Worm (Caenorhabditis elegans): ENCODE data around the gene eat-4.

The eat-4 gene

DNA sequence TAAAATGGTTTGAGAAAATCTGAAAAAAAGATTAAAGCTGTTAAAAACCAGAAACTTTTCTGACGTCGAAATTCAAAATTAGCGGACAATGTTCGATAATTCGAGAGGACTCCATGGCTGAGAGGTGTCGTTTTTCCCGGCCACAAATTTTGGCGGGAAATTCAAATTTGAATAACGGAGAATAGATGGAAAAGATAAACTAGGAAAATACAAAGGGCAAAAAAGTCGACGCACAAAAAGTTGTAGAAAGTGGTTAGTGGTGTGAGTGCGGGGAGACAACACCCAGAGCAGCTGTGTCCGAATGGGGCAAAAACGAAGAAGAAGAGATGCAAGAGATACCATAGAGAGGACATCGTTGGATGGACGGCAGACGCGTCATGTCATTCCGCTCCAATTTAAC lies 54.4 kb downstream of the eat-4 start, which contains the start of gene cls-3:
cls-3 (minus strand) TSS at position 19 of the 400 bp plus-strand sequence.
- TF ChIP-seq lin-15B (tag; optimal IDR thresholded peaks at IDR 0.05) (no peak), dpl-1 (GFP tag; optimal IDR thresholded peaks at IDR 0.05) (peak; percentile 88 to 92 (median 90)), sup-37 (GFP tag; optimal IDR thresholded peaks at IDR 0.05) (no peak), jun-1 (tag; optimal IDR thresholded peaks at IDR 0.05) (no peak), tbx-2 (tag; optimal IDR thresholded peaks at IDR 0.05) (peak; percentile 25), unc-30 (tag; optimal IDR thresholded peaks at IDR 0.05) (no peak), mef-2 (tag; optimal IDR thresholded peaks at IDR 0.05) (no peak), ceh-63 (GFP tag; optimal IDR thresholded peaks at IDR 0.05) (no peak), lin-14 (GFP tag; optimal IDR thresholded peaks at IDR 0.05) (peak; percentile 68), pax-3 (tag; optimal IDR thresholded peaks at IDR 0.05) (no peak), tlp-1 (tag; optimal IDR thresholded peaks at IDR 0.05) (no peak), skn-1 (tag; optimal IDR thresholded peaks at IDR 0.05) (no peak), nhr-237 (tag; optimal IDR thresholded peaks at IDR 0.05) (no peak), egl-13 (tag; optimal IDR thresholded peaks at IDR 0.05) (peak; percentile 13), ceh-8 (GFP tag; optimal IDR thresholded peaks at IDR 0.05) (peak; percentile 52), efl-1 (optimal IDR thresholded peaks at IDR 0.05) (peak; percentile 94 to 96), efl-1 (GFP tag; optimal IDR thresholded peaks at IDR 0.05 in 1 of 2) (peak; percentile 88 to 99), snpc-4 (tag; optimal IDR thresholded peaks at IDR 0.05) (no peak), nhr-77 (tag; optimal IDR thresholded peaks at IDR 0.05) (no peak), nhr-19 (GFP tag; conservative IDR thresholded peaks at IDR 0.05) (peak; percentile 53), C04F5.9 (tag; optimal IDR thresholded peaks at IDR 0.05) (no peak), aly-2 (tag; optimal IDR thresholded peaks at IDR 0.05) (no peak), fkh-8 (tag; optimal IDR thresholded peaks at IDR 0.05) (no peak), efl-3 (GFP tag; optimal IDR thresholded peaks at IDR 0.05) (no peak), lin-13 (GFP tag; optimal IDR thresholded peaks at IDR 0.05) (peak; percentile 59), hpl-2 (GFP tag; optimal IDR thresholded peaks at IDR 0.05) (no peak), lsy-2 (tag; optimal IDR thresholded peaks at IDR 0.05) (peak; percentile 61 to 76), nhr-71 (tag; optimal IDR thresholded peaks at IDR 0.05) (peak; percentile 81), nhr-28 (tag; optimal IDR thresholded peaks at IDR 0.05) (no peak), ceh-88 (GFP tag; IDR thresholded peaks at IDR 0.05) (no peak), lin-35 (GFP tag; optimal IDR thresholded peaks at IDR 0.05) (peak; percentile 88 to 92), alr-1 (tag; optimal IDR thresholded peaks at IDR 0.05; ENCODE audit: borderline replicate concordance) (no peak), fkh-4 (tag; optimal IDR thresholded peaks at IDR 0.05; ENCODE audit: borderline replicate concordance) (peak; percentile 5), snu-23 (GFP tag; optimal IDR thresholded peaks at IDR 0.05) (peak; percentile 61), blmp-1 (tag; optimal IDR thresholded peaks at IDR 0.05) (no peak), aha-1 (tag; optimal IDR thresholded peaks at IDR 0.05) (no peak), lin-39 (tag; optimal IDR thresholded peaks at IDR 0.05) (peak; percentile 26), fos-1 (tag; optimal IDR thresholded peaks at IDR 0.05) (no peak), nhr-11 (tag; optimal IDR thresholded peaks at IDR 0.05) (no peak), C34B4.2 (tag; optimal IDR thresholded peaks at IDR 0.05) (no peak), Y116A8C.19 (tag; optimal IDR thresholded peaks at IDR 0.05; ENCODE audit: borderline replicate concordance) (no peak), lir-3 (tag; optimal IDR thresholded peaks at IDR 0.05; ENCODE audit: poor library complexity) (peak; percentile 65), fkh-10 (GFP tag; optimal IDR thresholded peaks at IDR 0.05) (no peak), isw-1 (GFP tag; IDR thresholded peaks at IDR 0.05) (peak; percentile 34; the same call in 1 of the 2 replicates), vab-15 (tag; optimal IDR thresholded peaks at IDR 0.05) (peak; percentile 21), hlh-4 (tag; optimal IDR thresholded peaks at IDR 0.05) (no peak), nhr-47 (tag; optimal IDR thresholded peaks at IDR 0.05) (peak; percentile 68), unc-130 (tag; optimal IDR thresholded peaks at IDR 0.05) (no peak), sox-4 (tag; optimal IDR thresholded peaks at IDR 0.05) (no peak), nhr-76 (tag; optimal IDR thresholded peaks at IDR 0.05) (no peak), sptf-1 (tag; optimal IDR thresholded peaks at IDR 0.05) (no peak), egl-27 (tag; optimal IDR thresholded peaks at IDR 0.05) (no peak), zag-1 (tag; optimal IDR thresholded peaks at IDR 0.05) (no peak), nhr-90 (tag; optimal IDR thresholded peaks at IDR 0.05; ENCODE audit: poor library complexity) (peak; percentile 47)
